Fruit fly (Drosophila melanogaster) whole organism, wandering third instar larva: ENCODE data around the gene Ac13E.

Source experiments
- Abd-B ChIP-seq: fragments of >200 bp; optimal IDR thresholded peaks from 2 replicates; lab custom pipeline; 2017; ENCODE audit warnings: missing biosample characterization, missing genetic modification characterization
- CG32264 ChIP-seq: fragments of 200-800 bp; sonication (Bioruptor generic); optimal IDR thresholded peaks from 2 replicates; lab custom pipeline; 2016; ENCODE audit warnings: missing biosample characterization, missing genetic modification characterization
- CG9705 ChIP-seq: fragments of 200-800 bp; sonication (Bioruptor generic); optimal IDR thresholded peaks from 2 replicates; lab custom pipeline; 2018; ENCODE audit warnings: missing biosample characterization, mild to moderate bottlenecking, missing genetic modification characterization
- CrebA ChIP-seq: fragments of 200-800 bp; sonication (Bioruptor generic); optimal IDR thresholded peaks from 2 replicates; lab custom pipeline; 2016; ENCODE audit warnings: missing biosample characterization, mild to moderate bottlenecking, missing genetic modification characterization, borderline replicate concordance
- Dfd ChIP-seq: fragments of >200 bp; optimal IDR thresholded peaks from 2 replicates; lab custom pipeline; 2017; ENCODE audit warnings: missing biosample characterization, missing genetic modification characterization
- Dif ChIP-seq: fragments of 200-275, 200-300 bp; sonication (Bioruptor generic); optimal IDR thresholded peaks from 2 replicates; lab custom pipeline; 2018; ENCODE audit warnings: missing biosample characterization, missing genetic modification characterization; ENCODE audit not compliant: partially characterized antibody
- GATAd ChIP-seq: sonication (Bioruptor generic); optimal IDR thresholded peaks from 2 replicates; lab custom pipeline; 2016; ENCODE audit warnings: missing biosample characterization, missing genetic modification characterization
- Hr78 ChIP-seq: fragments of >200 bp; optimal IDR thresholded peaks from 2 replicates; lab custom pipeline; 2017; ENCODE audit warnings: missing biosample characterization, missing genetic modification characterization
- Hr83 ChIP-seq: fragments of 200-300 bp; sonication (Bioruptor generic); optimal IDR thresholded peaks from 2 replicates; lab custom pipeline; 2016; ENCODE audit warnings: missing biosample characterization, mild to moderate bottlenecking, missing genetic modification characterization, moderate library complexity; ENCODE audit not compliant: poor library complexity, severe bottlenecking
- Jra ChIP-seq: sonication (Bioruptor generic); optimal IDR thresholded peaks from 2 replicates; lab custom pipeline; 2016; ENCODE audit warnings: missing biosample characterization, missing genetic modification characterization
- Mio ChIP-seq: sonication (Bioruptor generic); optimal IDR thresholded peaks from 2 replicates; lab custom pipeline; 2016; ENCODE audit warnings: missing biosample characterization, missing genetic modification characterization
- Myc ChIP-seq: fragments of >200 bp; optimal IDR thresholded peaks from 2 replicates; lab custom pipeline; 2017
- Rel ChIP-seq, 2 experiments: fragments of 200-800 bp; sonication (Bioruptor generic) in 1 of 2; optimal IDR thresholded peaks; 2 replicates in 1 of 2; 3 replicates in 1 of 2; lab custom pipeline; 2016 to 2019; ENCODE audit warnings: mild to moderate bottlenecking in 2 of 2, missing biosample characterization in 2 of 2, missing genetic modification characterization in 2 of 2, moderate library complexity in 1 of 2
- Sp1 ChIP-seq: fragments of 200-800 bp; sonication (Bioruptor generic); optimal IDR thresholded peaks from 3 replicates; lab custom pipeline; 2019; ENCODE audit warnings: missing biosample characterization, mild to moderate bottlenecking, missing genetic modification characterization, moderate library complexity
- Vsx2 ChIP-seq: fragments of 200-300, 225-300 bp; sonication (Bioruptor generic); optimal IDR thresholded peaks from 2 replicates; lab custom pipeline; 2018; ENCODE audit warnings: missing biosample characterization, missing genetic modification characterization; ENCODE audit not compliant: partially characterized antibody
- br ChIP-seq: fragments of 200-800 bp; sonication (Bioruptor generic); optimal IDR thresholded peaks from 2 replicates; lab custom pipeline; 2016; ENCODE audit warnings: missing biosample characterization, missing genetic modification characterization
- brk ChIP-seq: fragments of 200-800 bp; sonication (Bioruptor generic); optimal IDR thresholded peaks from 2 replicates; lab custom pipeline; 2016; ENCODE audit warnings: missing biosample characterization, mild to moderate bottlenecking, missing genetic modification characterization
- dsf ChIP-seq: sonication (Bioruptor generic); optimal IDR thresholded peaks from 2 replicates; lab custom pipeline; 2016; ENCODE audit warnings: missing biosample characterization, missing genetic modification characterization, borderline replicate concordance
- foxo ChIP-seq, 2 experiments: fragments of 200-800 bp; sonication (Bioruptor generic); optimal IDR thresholded peaks; 2 replicates in 1 of 2; 3 replicates in 1 of 2; lab custom pipeline; 2016 to 2017; ENCODE audit warnings: missing biosample characterization in 2 of 2, missing genetic modification characterization in 2 of 2
- fru ChIP-seq: fragments of 200-800 bp; sonication (Bioruptor generic); optimal IDR thresholded peaks from 3 replicates; lab custom pipeline; 2016; ENCODE audit warnings: missing biosample characterization, mild to moderate bottlenecking, missing genetic modification characterization
- h ChIP-seq: fragments of 200-800 bp; sonication (Bioruptor generic); optimal IDR thresholded peaks from 3 replicates; lab custom pipeline; 2016; ENCODE audit warnings: missing biosample characterization, mild to moderate bottlenecking, missing genetic modification characterization
- jim ChIP-seq: fragments of 175-275, 200-325 bp; sonication (Bioruptor generic); optimal IDR thresholded peaks from 2 replicates; lab custom pipeline; 2016; ENCODE audit warnings: missing biosample characterization, mild to moderate bottlenecking, missing genetic modification characterization
- lola ChIP-seq: fragments of >200 bp; optimal IDR thresholded peaks from 2 replicates; lab custom pipeline; 2017; ENCODE audit warnings: missing biosample characterization, missing genetic modification characterization
- pan ChIP-seq: fragments of >200 bp; optimal IDR thresholded peaks from 2 replicates; lab custom pipeline; 2017
- psq ChIP-seq: fragments of 200-800 bp; sonication (Bioruptor generic); optimal IDR thresholded peaks from 3 replicates; lab custom pipeline; 2017; ENCODE audit warnings: missing biosample characterization, mild to moderate bottlenecking, missing genetic modification characterization, moderate library complexity
- rgr ChIP-seq: fragments of 200-800 bp; sonication (Bioruptor generic); optimal IDR thresholded peaks from 3 replicates; lab custom pipeline; 2016; ENCODE audit warnings: missing biosample characterization, mild to moderate bottlenecking, missing genetic modification characterization
- sage ChIP-seq: fragments of 200-800 bp; sonication (Bioruptor generic); optimal IDR thresholded peaks from 2 replicates; lab custom pipeline; 2016; ENCODE audit warnings: missing biosample characterization, mild to moderate bottlenecking, missing genetic modification characterization
- tai ChIP-seq: sonication (Bioruptor generic); optimal IDR thresholded peaks from 2 replicates; lab custom pipeline; 2016; ENCODE audit warnings: missing biosample characterization, missing genetic modification characterization
- usp ChIP-seq: fragments of >200 bp; optimal IDR thresholded peaks from 2 replicates; lab custom pipeline; 2017; ENCODE audit warnings: missing biosample characterization, missing genetic modification characterization
- woc ChIP-seq: sonication (Bioruptor generic); optimal IDR thresholded peaks from 2 replicates; lab custom pipeline; 2016; ENCODE audit warnings: missing biosample characterization, mild to moderate bottlenecking, missing genetic modification characterization

Gene Ac13E

dm6 chrX:15483010-15483802 lies 70.9 kb downstream of the Ac13E start:
- TF ChIP-seq Rel (GFP tag; optimal IDR thresholded peaks at IDR 0.05; lab: Kevin White, UChicago) = no peak
- TF ChIP-seq Rel (tag; optimal IDR thresholded peaks at IDR 0.05; lab: Kevin White, UChicago) = peak; percentile 53
- TF ChIP-seq Dif (GFP tag; lab: Kevin White, UChicago) = peak; percentile 20
- TF ChIP-seq brk (GFP tag; lab: Kevin White, UChicago) = no peak

DNA sequence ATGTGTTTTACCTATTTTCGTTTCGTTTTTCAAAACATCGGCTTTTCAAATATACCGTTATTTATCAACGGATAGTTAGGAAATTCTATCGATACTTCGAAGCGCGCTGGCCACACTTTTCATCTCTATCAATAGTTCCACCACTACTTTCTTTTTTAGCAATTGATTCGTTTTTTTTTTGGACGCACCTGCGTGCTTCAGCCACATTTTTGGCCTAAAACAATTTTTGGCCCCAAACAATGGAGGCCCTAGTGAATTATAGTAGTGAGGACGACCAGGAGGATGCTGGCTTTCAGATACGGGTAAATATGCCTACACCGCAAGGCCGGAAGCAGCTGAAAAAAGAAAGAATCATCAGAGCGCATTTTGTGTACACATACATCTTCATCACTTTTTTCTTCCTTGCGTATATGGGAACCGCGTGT lies 71.8 kb downstream of the Ac13E start, which contains the start of gene CG6340:
CG6340 (plus strand) TSS at position 139 of the 425 bp plus-strand sequence.
- no peak for TF ChIP-seq dsf (GFP tag; lab: Kevin White, UChicago)
- no peak for TF ChIP-seq GATAd (GFP tag; lab: Kevin White, UChicago)
- TF ChIP-seq Myc (lab: Kevin White, UChicago) = peak; percentile 27
- TF ChIP-seq h = peak; percentile 6
- peak; percentile 12 for TF ChIP-seq Sp1
- TF ChIP-seq Hr78 (GFP tag; lab: Kevin White, UChicago) = no peak
- TF ChIP-seq, all 38 proteins: peak for 3

DNA sequence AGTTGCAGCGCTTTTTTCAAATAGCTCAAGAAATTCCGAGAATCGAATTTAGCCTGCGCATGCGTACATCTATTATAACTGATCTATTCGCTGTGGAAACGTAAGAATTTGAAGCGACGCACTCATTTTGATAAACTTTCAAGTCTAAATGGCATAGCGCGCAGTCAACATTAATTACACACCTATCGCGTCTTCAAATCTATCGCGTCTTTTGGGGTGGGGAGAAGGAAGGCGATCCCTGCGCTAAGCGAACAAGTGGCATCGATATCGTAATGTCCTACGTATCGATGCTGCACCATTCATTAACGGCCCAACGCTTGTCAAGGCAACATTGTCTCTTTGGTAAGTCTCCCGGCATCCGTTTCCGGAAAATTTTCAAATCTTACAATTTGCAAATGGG lies 78.3 kb downstream of the Ac13E start, which contains the start of gene CG6324:
CG6324 (plus strand) TSS at position 301 of the 400 bp plus-strand sequence.
- TF ChIP-seq br (no peak), lola (GFP tag; lab: Kevin White, UChicago) (no peak), CG9705 (GFP tag; lab: Kevin White, UChicago) (no peak), Myc (lab: Kevin White, UChicago) (no peak)

DNA sequence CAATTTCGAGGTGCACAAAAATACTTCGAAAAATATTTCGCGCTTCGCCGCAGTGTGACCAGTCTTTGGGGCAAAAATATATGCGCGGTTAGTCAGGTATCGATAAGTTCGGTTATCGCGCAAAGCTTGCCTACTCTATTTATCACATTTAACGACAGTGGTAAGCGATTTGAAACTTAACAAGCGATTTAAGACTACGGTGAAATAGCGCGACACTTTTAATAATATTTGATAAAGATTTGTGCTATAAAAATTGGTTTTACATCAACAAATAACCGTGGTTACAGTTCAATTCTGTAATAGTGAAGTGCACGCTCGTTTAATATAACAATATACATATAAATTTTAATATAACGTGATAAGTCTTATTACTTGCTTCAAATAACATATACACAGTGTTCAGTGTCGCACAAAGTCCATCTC lies 78.7 kb downstream of the Ac13E start, which contains the start of gene mh:
mh (minus strand) TSS at position 34 of the 423 bp plus-strand sequence.
- no peak for TF ChIP-seq h
- no peak for TF ChIP-seq CG32264
- TF ChIP-seq Dfd (GFP tag; lab: Kevin White, UChicago) = no peak
- no peak for TF ChIP-seq Mio (GFP tag; lab: Kevin White, UChicago)
- TF ChIP-seq dsf (GFP tag; lab: Kevin White, UChicago) = no peak
- TF ChIP-seq woc = no peak
- TF ChIP-seq Hr83 (GFP tag; lab: Kevin White, UChicago) = no peak
- no peak for TF ChIP-seq tai (GFP tag; lab: Kevin White, UChicago)
- no peak for TF ChIP-seq Hr78 (GFP tag; lab: Kevin White, UChicago)
- TF ChIP-seq Rel (GFP tag; optimal IDR thresholded peaks at IDR 0.05; lab: Kevin White, UChicago) = no peak
- TF ChIP-seq Rel (tag; optimal IDR thresholded peaks at IDR 0.05; lab: Kevin White, UChicago) = no peak
- no peak for TF ChIP-seq Dif (GFP tag; lab: Kevin White, UChicago)
- no peak for TF ChIP-seq usp
- no peak for TF ChIP-seq rgr (GFP tag; lab: Kevin White, UChicago)
- no peak for TF ChIP-seq jim (GFP tag; lab: Kevin White, UChicago)
- TF ChIP-seq lola (GFP tag; lab: Kevin White, UChicago) = no peak

DNA sequence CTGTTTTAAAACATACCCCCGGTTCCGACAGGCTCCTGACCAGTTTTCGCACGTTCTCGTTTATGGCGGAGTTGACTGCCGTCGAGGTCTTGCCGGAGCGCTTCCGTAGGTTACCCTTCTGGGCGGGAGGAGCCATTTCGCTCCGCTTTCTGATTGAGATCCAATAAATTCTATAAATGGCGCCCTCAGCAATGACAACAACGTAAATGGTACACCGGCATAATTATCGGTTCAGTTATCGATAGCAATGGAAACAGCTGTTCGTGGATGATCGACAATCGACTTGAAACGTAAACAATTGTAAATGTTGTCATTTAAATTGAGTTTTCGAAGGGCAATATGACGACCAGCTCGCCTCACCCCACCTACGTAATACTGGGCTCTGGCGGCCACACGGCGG lies 82.2 kb downstream of the Ac13E start, which contains the start of the genes Grip128 and Alg14:
Grip128 (minus strand) TSS at position 216 of the 400 bp plus-strand sequence.
Alg14 (plus strand) TSS at position 261 of the 400 bp plus-strand sequence.
- TF ChIP-seq CrebA (GFP tag; lab: Kevin White, UChicago) = no peak
- no peak for TF ChIP-seq fru (GFP tag; lab: Kevin White, UChicago)
- TF ChIP-seq Sp1 = no peak
- TF ChIP-seq foxo (GFP tag; optimal IDR thresholded peaks at IDR 0.05; lab: Kevin White, UChicago) = no peak
- TF ChIP-seq jim (GFP tag; lab: Kevin White, UChicago) = no peak
- no peak for TF ChIP-seq pan
- no peak for TF ChIP-seq sage (GFP tag; lab: Kevin White, UChicago)
- TF ChIP-seq CG9705 (GFP tag; lab: Kevin White, UChicago) = no peak
- no peak for TF ChIP-seq Dif (GFP tag; lab: Kevin White, UChicago)
- no peak for TF ChIP-seq Hr78 (GFP tag; lab: Kevin White, UChicago)

- TF ChIP-seq Jra (GFP tag; lab: Kevin White, UChicago) (no peak), Vsx2 (GFP tag; lab: Kevin White, UChicago) (no peak), Abd-B (GFP tag; lab: Kevin White, UChicago) (no peak), rgr (GFP tag; lab: Kevin White, UChicago) (no peak), fru (GFP tag; lab: Kevin White, UChicago) (no peak), psq (GFP tag; lab: Kevin White, UChicago) (no peak), Mio (GFP tag; lab: Kevin White, UChicago) (no peak), Hr78 (GFP tag; lab: Kevin White, UChicago) (no peak), Myc (lab: Kevin White, UChicago) (no peak), Sp1 (no peak), Rel (GFP tag; optimal IDR thresholded peaks at IDR 0.05; lab: Kevin White, UChicago) (no peak), Rel (tag; optimal IDR thresholded peaks at IDR 0.05; lab: Kevin White, UChicago) (no peak), lola (GFP tag; lab: Kevin White, UChicago) (no peak), brk (GFP tag; lab: Kevin White, UChicago) (no peak)
Observed at dm6 chrX:15467402-15467941, 86.6 kb downstream of the Ac13E start, which contains the start of the genes CG15642 and CG15641. Gene CG15642, minus strand, starts transcription at chrX:15467757. Gene CG15641, plus strand, starts transcription at chrX:15467891.
